Worm (Caenorhabditis elegans): ENCODE measurements around the gene F55A11.11.

Gene F55A11.11

ce11 chrV:11826967-11827366, 44.0 kb downstream of the F55A11.11 start, which contains the start of the genes mpst-1 and D2023.6:
TSS of gene mpst-1 (minus strand) at chrV:11827067.
TSS of gene D2023.6 (plus strand) at chrV:11827354.
- no peak for TF ChIP-seq ama-1 (optimal IDR thresholded peaks at IDR 0.05)
- no peak for TF ChIP-seq ceh-9 (tag; optimal IDR thresholded peaks at IDR 0.05)
- no peak for TF ChIP-seq ceh-82 (tag; optimal IDR thresholded peaks at IDR 0.05)
- peak; percentile 3 for TF ChIP-seq nhr-23 (tag; optimal IDR thresholded peaks at IDR 0.05)
- no peak for TF ChIP-seq elt-1 (tag; optimal IDR thresholded peaks at IDR 0.05)
- peak; percentile 37 for TF ChIP-seq nfya-1 (tag; optimal IDR thresholded peaks at IDR 0.05; ENCODE audit: insufficient read depth)
- TF ChIP-seq pqm-1 (tag; optimal IDR thresholded peaks at IDR 0.05), result no peak
- TF ChIP-seq lin-15B (tag; optimal IDR thresholded peaks at IDR 0.05), result no peak
- no peak for TF ChIP-seq ztf-11 (tag; optimal IDR thresholded peaks at IDR 0.05)
- TF ChIP-seq nhr-25 (tag; optimal IDR thresholded peaks at IDR 0.05), result no peak
- TF ChIP-seq nhr-43 (tag; optimal IDR thresholded peaks at IDR 0.05; ENCODE audit: poor library complexity, severe bottlenecking), result no peak
- TF ChIP-seq nhr-76 (tag; optimal IDR thresholded peaks at IDR 0.05), result no peak
- TF ChIP-seq daf-12 (tag; optimal IDR thresholded peaks at IDR 0.05), result no peak
- TF ChIP-seq R02D3.7 (tag; optimal IDR thresholded peaks at IDR 0.05), result no peak
- TF ChIP-seq snpc-4 (tag; optimal IDR thresholded peaks at IDR 0.05), result no peak
- TF ChIP-seq egl-5 (tag; optimal IDR thresholded peaks at IDR 0.05), result no peak

DNA sequence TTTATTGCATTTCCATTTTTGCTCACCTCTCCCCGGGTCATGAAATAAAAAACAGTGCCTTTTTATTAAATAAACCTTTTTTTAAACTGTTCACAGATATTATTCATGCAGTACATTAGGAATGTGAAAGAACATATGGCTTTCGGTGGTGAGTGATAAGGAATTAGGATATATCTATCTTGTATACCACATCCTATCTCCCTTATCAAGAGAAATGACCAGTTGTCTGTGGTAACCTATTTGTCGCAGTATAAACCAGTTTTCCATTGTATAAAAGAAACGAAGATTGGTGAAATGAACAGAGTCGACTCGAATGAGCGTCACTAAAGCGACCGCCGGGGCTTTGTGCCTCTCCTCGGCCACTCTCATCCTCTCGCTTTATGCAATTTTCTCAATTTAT, 46.3 kb downstream of the F55A11.11 start, which contains the start of gene col-158:
TSS of gene col-158 (plus strand) at position 301 of the 400 bp plus-strand sequence.
- TF ChIP-seq lin-39 (tag; optimal IDR thresholded peaks at IDR 0.05) (no peak), ceh-16 (tag; optimal IDR thresholded peaks at IDR 0.05) (no peak), snpc-4 (tag; optimal IDR thresholded peaks at IDR 0.05) (no peak), nfya-1 (tag; optimal IDR thresholded peaks at IDR 0.05; ENCODE audit: insufficient read depth) (no peak), fkh-10 (GFP tag; optimal IDR thresholded peaks at IDR 0.05) (no peak)

- no peak for TF ChIP-seq ztf-4 (tag; optimal IDR thresholded peaks at IDR 0.05)
- no peak for TF ChIP-seq ZK546.5 (tag; optimal IDR thresholded peaks at IDR 0.05)
- no peak for TF ChIP-seq hmg-11 (tag; optimal IDR thresholded peaks at IDR 0.05)
- no peak for TF ChIP-seq mml-1 (tag; optimal IDR thresholded peaks at IDR 0.05)
- no peak for TF ChIP-seq ceh-16 (tag; optimal IDR thresholded peaks at IDR 0.05)
These were observed 50.4 kb downstream of the F55A11.11 start, which contains the start of gene pho-8 for ce11 chrV:11833319-11833718. TSS of gene pho-8 (plus strand) at chrV:11833619.

All from whole organism, L3 larva.